Fruit fly (Drosophila melanogaster) whole organism, wandering third instar larva: ENCODE measurements around the gene CG9986.

Source experiments
- CG32264 ChIP-seq: fragments of 200-800 bp; sonication (Bioruptor generic); optimal IDR thresholded peaks from 2 replicates; lab custom pipeline; 2016; ENCODE audit warnings: missing biosample characterization, missing genetic modification characterization
- CG9705 ChIP-seq: fragments of 200-800 bp; sonication (Bioruptor generic); optimal IDR thresholded peaks from 2 replicates; lab custom pipeline; 2018; ENCODE audit warnings: missing biosample characterization, mild to moderate bottlenecking, missing genetic modification characterization
- Dfd ChIP-seq: fragments of >200 bp; optimal IDR thresholded peaks from 2 replicates; lab custom pipeline; 2017; ENCODE audit warnings: missing biosample characterization, missing genetic modification characterization
- Hr78 ChIP-seq: fragments of >200 bp; optimal IDR thresholded peaks from 2 replicates; lab custom pipeline; 2017; ENCODE audit warnings: missing biosample characterization, missing genetic modification characterization
- Mio ChIP-seq: sonication (Bioruptor generic); optimal IDR thresholded peaks from 2 replicates; lab custom pipeline; 2016; ENCODE audit warnings: missing biosample characterization, missing genetic modification characterization
- N ChIP-seq: fragments of >200 bp; optimal IDR thresholded peaks from 2 replicates; lab custom pipeline; 2018; ENCODE audit warnings: missing biosample characterization, missing external identifiers, missing genetic modification characterization
- OdsH ChIP-seq: fragments of 200-800 bp; sonication (Bioruptor generic); optimal IDR thresholded peaks from 2 replicates; lab custom pipeline; 2016; ENCODE audit warnings: missing biosample characterization, mild to moderate bottlenecking, missing genetic modification characterization
- Sp1 ChIP-seq: fragments of 200-800 bp; sonication (Bioruptor generic); optimal IDR thresholded peaks from 3 replicates; lab custom pipeline; 2019; ENCODE audit warnings: missing biosample characterization, mild to moderate bottlenecking, missing genetic modification characterization, moderate library complexity
- dl ChIP-seq, 2 experiments: fragments of 175-275, 200-275 bp in 1 of 2; fragments of 200-275 bp in 1 of 2; sonication (Bioruptor generic); optimal IDR thresholded peaks; lab custom pipeline; 2018; ENCODE audit warnings: mild to moderate bottlenecking in 2 of 2, missing biosample characterization in 2 of 2, missing genetic modification characterization in 2 of 2, moderate library complexity in 2 of 2; ENCODE audit not compliant: partially characterized antibody in 2 of 2, insufficient read depth in 1 of 2
- ey ChIP-seq: fragments of 200-800 bp; sonication (Bioruptor generic); optimal IDR thresholded peaks from 2 replicates; lab custom pipeline; 2016; ENCODE audit warnings: missing biosample characterization, missing genetic modification characterization
- h ChIP-seq: fragments of 200-800 bp; sonication (Bioruptor generic); optimal IDR thresholded peaks from 3 replicates; lab custom pipeline; 2016; ENCODE audit warnings: missing biosample characterization, mild to moderate bottlenecking, missing genetic modification characterization
- lola ChIP-seq: fragments of >200 bp; optimal IDR thresholded peaks from 2 replicates; lab custom pipeline; 2017; ENCODE audit warnings: missing biosample characterization, missing genetic modification characterization
- psq ChIP-seq: fragments of 200-800 bp; sonication (Bioruptor generic); optimal IDR thresholded peaks from 3 replicates; lab custom pipeline; 2017; ENCODE audit warnings: missing biosample characterization, mild to moderate bottlenecking, missing genetic modification characterization, moderate library complexity

DNA sequence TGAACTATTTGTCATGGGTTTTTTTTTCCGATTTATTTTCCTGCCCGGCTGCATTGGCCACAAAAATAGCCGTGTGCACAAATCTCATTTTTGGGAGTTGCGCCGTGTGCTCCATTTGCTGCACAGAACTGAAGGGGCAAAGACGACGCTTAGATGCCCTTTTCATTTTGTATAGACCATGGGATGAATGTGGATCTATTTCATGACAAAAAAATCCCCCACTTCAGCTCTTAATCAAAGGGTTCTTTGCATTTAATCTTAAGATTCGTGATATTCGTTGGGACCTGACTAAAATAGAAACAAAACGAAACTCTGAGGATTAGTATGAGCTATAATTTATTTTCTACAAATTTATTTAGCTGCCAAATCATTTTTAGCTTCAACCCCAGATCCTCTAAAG lies 24.2 kb downstream of the CG9986 start:
- no peak for TF ChIP-seq ey
- no peak for TF ChIP-seq h (GFP tag; lab: Kevin White, UChicago)
- no peak for TF ChIP-seq CG32264
- no peak for TF ChIP-seq Hr78 (GFP tag; lab: Kevin White, UChicago)
- no peak for TF ChIP-seq Sp1 (GFP tag; lab: Kevin White, UChicago)
- no peak for TF ChIP-seq psq (GFP tag; lab: Kevin White, UChicago)
- no peak for TF ChIP-seq OdsH (GFP tag; lab: Kevin White, UChicago)
- no peak for TF ChIP-seq CG9705 (GFP tag; lab: Kevin White, UChicago)
- no peak for TF ChIP-seq N (GFP tag; lab: Kevin White, UChicago)
- TF ChIP-seq dl (GFP tag; optimal IDR thresholded peaks at IDR 0.05; lab: Kevin White, UChicago; ENCODE audit: insufficient read depth in 1 of 2, partially characterized antibody in 2 of 2): no peak
- TF ChIP-seq lola (GFP tag; lab: Kevin White, UChicago): no peak
- no peak for TF ChIP-seq Mio (GFP tag; lab: Kevin White, UChicago)
- no peak for TF ChIP-seq Dfd
